Worm (Caenorhabditis elegans) whole organism, mixed stage, embryonic: Measurements from ENCODE around the gene kin-24.

Experiments
- ceh-39 ChIP-seq: fragments of 150-350 bp; optimal IDR thresholded peaks from 2 replicates; lab custom pipeline; 2014; ENCODE audit warnings: missing biosample characterization, missing genetic modification characterization
- ces-1 ChIP-seq: fragments of 150-350 bp; optimal IDR thresholded peaks from 2 replicates; lab custom pipeline; 2014; ENCODE audit warnings: missing biosample characterization, missing genetic modification reagents, missing genetic modification characterization
- elt-1 ChIP-seq: sonication (generic microtip); optimal IDR thresholded peaks from 2 replicates; lab custom pipeline; 2017; ENCODE audit warnings: missing genetic modification characterization, mild to moderate bottlenecking, missing compliant biosample characterization, antibody characterized with exemption, moderate library complexity, borderline replicate concordance; ENCODE audit not compliant: insufficient read depth
- lsy-2 ChIP-seq: fragments of 150-350 bp; optimal IDR thresholded peaks from 2 replicates; lab custom pipeline; 2014; ENCODE audit warnings: missing biosample characterization, missing genetic modification characterization
- mep-1 ChIP-seq: fragments of 150-350 bp; optimal IDR thresholded peaks from 2 replicates; lab custom pipeline; 2017; ENCODE audit warnings: missing biosample characterization, missing genetic modification reagents, missing genetic modification characterization, inconsistent platforms
- nhr-237 ChIP-seq: fragments of 150-350 bp; optimal IDR thresholded peaks from 2 replicates; lab custom pipeline; 2014; ENCODE audit warnings: missing biosample characterization, missing genetic modification characterization
- nhr-28 ChIP-seq: fragments of 150-350 bp; optimal IDR thresholded peaks from 2 replicates; lab custom pipeline; 2014; ENCODE audit warnings: missing biosample characterization, missing genetic modification characterization
- nhr-76 ChIP-seq: sonication (generic microtip); optimal IDR thresholded peaks from 2 replicates; lab custom pipeline; 2017; ENCODE audit warnings: missing biosample characterization, missing genetic modification characterization
- pha-4 ChIP-seq: fragments of 150-350 bp; optimal IDR thresholded peaks from 2 replicates; lab custom pipeline; 2018; ENCODE audit warnings: missing biosample characterization, missing genetic modification reagents, missing genetic modification characterization
- snpc-4 ChIP-seq: fragments of 150-350 bp; optimal IDR thresholded peaks from 2 replicates; lab custom pipeline; 2014; ENCODE audit warnings: missing biosample characterization, missing genetic modification characterization
- sptf-1 ChIP-seq: sonication (generic microtip); optimal IDR thresholded peaks from 2 replicates; lab custom pipeline; 2017; ENCODE audit warnings: mild to moderate bottlenecking, missing genetic modification characterization, moderate library complexity, missing compliant biosample characterization
- unc-39 ChIP-seq: fragments of 150-350 bp; optimal IDR thresholded peaks from 2 replicates; lab custom pipeline; 2014; ENCODE audit warnings: missing biosample characterization, missing genetic modification characterization
- unc-62 ChIP-seq: fragments of 150-350 bp; optimal IDR thresholded peaks from 2 replicates; lab custom pipeline; 2014; ENCODE audit warnings: missing biosample characterization, missing genetic modification reagents, missing genetic modification characterization
- ztf-11 ChIP-seq: fragments of 150-350 bp; optimal IDR thresholded peaks from 2 replicates; lab custom pipeline; 2014; ENCODE audit warnings: missing biosample characterization, missing genetic modification characterization

DNA sequence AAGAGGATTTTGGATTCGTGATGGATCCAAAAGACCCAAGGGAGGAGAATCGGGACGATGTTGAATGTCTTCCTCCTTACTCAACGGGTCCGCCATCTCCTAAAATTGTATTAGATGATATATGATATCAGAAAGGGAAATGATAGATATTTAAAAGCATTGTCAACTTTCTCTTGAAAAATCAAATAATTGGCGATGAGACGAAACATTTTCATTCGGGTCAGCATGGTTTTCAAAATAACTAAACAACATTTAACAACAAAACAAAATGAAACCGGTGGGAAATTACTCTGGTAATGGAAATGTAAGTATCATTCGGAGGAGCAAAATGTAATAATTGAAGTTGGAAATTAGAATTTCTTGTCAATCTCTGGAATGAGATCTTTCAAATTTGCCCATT is 44.4 kb downstream of the kin-24 start, which contains the start of gene pis-1:
- TF ChIP-seq ceh-39 = no peak
- no peak for TF ChIP-seq snpc-4
- TF ChIP-seq ces-1 (GFP tag; lab: Kevin White, UChicago) = no peak
- TF ChIP-seq nhr-28 (tag; lab: Kevin White, UChicago) = no peak
- TF ChIP-seq nhr-237 (tag; lab: Kevin White, UChicago) = no peak
- no peak for TF ChIP-seq elt-1
- TF ChIP-seq unc-62 (GFP tag; lab: Kevin White, UChicago) = no peak
- no peak for TF ChIP-seq sptf-1 (tag; lab: Kevin White, UChicago)
- TF ChIP-seq mep-1 (tag; lab: Kevin White, UChicago) = no peak
- no peak for TF ChIP-seq pha-4 (tag; lab: Kevin White, UChicago)
- no peak for TF ChIP-seq lsy-2
- TF ChIP-seq ztf-11 = no peak
- TF ChIP-seq unc-39 (tag; lab: Kevin White, UChicago) = no peak
- no peak for TF ChIP-seq nhr-76 (tag; lab: Kevin White, UChicago)
